Worm (Caenorhabditis elegans) whole organism, young adult: ENCODE measurements around the gene M7.12.
A peak's percentile ranks its signal among the peaks of the same experiment; 100 is the strongest.

Experiments used
- Y95B8A.8 ChIP-seq: fragments of 200-800 bp; sonication (Bioruptor generic); IDR thresholded peaks from 2 replicates; pipeline ENCODE4 v1.3.6; 2022; ENCODE audit warnings: missing genetic modification reagents, missing genetic modification characterization, missing compliant biosample characterization
- ama-1 ChIP-seq, 3 experiments: fragments of 150-350 bp in 1 of 3; sonication (generic microtip) in 2 of 3; optimal IDR thresholded peaks; 2 replicates each; lab custom pipeline; 2014 to 2018; ENCODE audit warnings: missing biosample characterization in 2 of 3, missing genetic modification characterization in 2 of 3, missing genetic modification reagents in 2 of 3

DNA sequence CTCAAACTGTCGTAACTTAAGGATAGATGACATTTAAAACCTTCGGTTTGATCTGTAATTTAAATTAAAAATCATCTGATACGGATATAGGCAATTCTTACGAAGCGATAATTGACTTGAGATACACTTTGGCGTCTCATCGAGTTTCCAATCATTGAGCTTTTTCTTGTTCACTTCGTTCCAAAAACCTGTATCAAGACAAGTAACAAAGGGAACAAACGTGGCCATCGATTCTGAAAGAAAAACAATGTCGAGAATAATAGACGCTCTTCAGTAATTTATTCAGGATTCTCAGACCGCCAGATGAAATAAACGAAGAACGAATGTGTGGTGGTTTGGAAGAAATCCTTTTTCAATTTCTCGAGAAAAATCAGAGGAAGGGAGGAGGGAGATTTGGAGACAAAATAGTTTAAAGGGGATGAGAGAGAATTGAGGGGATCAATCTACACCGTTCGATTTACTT lies 16.9 kb downstream of the M7.12 start, which contains the start of gene atg-7:
- peak; percentile 92 for TF ChIP-seq ama-1 (optimal IDR thresholded peaks at IDR 0.05; lab: Kevin White, UChicago)
- peak; percentile 31 to 64 for TF ChIP-seq ama-1 (GFP tag; optimal IDR thresholded peaks at IDR 0.05; lab: Kevin White, UChicago)
- no peak for TF ChIP-seq Y95B8A.8 (GFP tag; lab: Robert Waterston, UW)
